Worm (Caenorhabditis elegans) whole organism, midembryonic: ENCODE data around the gene F28D1.6.

Experiments
- cog-1 ChIP-seq: sonication (generic microtip); optimal IDR thresholded peaks from 2 replicates; lab custom pipeline; 2016; ENCODE audit warnings: missing genetic modification characterization, missing compliant biosample characterization
- flt-1 ChIP-seq: fragments of 200-800 bp; sonication (Bioruptor generic); IDR thresholded peaks from 2 replicates; pipeline ENCODE4 v1.3.6; 2022; ENCODE audit warnings: missing genetic modification characterization, missing compliant biosample characterization
- klf-2 ChIP-seq: fragments of 200-800 bp; sonication (Bioruptor generic); conservative IDR thresholded peaks from 2 replicates; pipeline ENCODE4 v1.3.6; 2022; ENCODE audit warnings: missing genetic modification reagents, missing genetic modification characterization, missing compliant biosample characterization
- tab-1 ChIP-seq: fragments of 200-800 bp; sonication (Bioruptor generic); IDR thresholded peaks from 2 replicates; pipeline ENCODE4 v1.3.6; 2022; ENCODE audit warnings: missing genetic modification characterization, missing compliant biosample characterization

DNA sequence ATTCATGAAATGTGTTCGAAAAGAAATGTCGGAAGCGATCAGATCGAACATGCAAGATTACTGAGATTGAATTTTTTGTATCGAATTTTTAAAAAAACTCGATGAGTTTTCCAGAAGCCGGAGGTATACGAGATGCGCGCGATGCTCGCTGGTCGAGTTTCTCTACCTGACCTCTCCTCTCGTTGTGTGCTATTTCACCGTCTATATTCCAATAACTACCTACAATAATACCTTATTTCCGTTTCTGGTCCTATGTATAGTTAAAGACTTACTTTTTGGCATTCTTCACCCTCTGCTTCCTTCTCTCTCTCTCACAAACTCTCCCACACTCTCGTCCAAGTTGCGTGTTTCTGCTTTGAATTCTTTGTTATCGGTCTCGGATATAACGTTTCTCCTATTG, 13.6 kb downstream of the F28D1.6 start:
- TF ChIP-seq flt-1 (no peak), tab-1 (GFP tag; lab: Robert Waterston, UW) (no peak), cog-1 (tag; lab: Kevin White, UChicago) (no peak), klf-2 (GFP tag; lab: Robert Waterston, UW) (no peak)
